Worm (Caenorhabditis elegans): ENCODE results near the gene F56A8.8.

DNA sequence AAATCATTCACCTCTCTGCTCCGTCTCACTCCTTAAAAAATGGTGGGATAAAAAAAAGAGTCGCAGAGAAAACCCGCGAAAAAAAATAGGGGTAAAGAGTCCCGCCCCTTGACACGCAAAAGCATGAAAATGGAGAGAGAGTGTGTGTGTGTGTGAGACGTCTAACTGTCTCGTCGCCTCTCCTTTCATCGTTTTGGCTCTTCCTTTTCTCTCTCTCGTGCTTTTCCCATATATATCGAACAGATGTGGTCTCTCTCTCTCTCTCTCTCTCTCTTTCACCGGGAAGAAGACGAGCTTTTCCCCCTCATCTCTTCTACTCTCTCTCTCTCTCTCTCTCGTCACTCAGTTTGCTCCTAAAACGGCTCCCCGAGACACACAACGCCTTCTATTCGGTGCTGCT is 9.7 kb upstream of the F56A8.8 start:
- no peak for TF ChIP-seq nhr-11 (tag; optimal IDR thresholded peaks at IDR 0.05)
- TF ChIP-seq dmd-4 (tag; optimal IDR thresholded peaks at IDR 0.05; ENCODE audit: borderline replicate concordance): no peak
- peak; percentile 74 for TF ChIP-seq nfya-1 (tag; optimal IDR thresholded peaks at IDR 0.05)
- no peak for TF ChIP-seq elt-2 (tag; optimal IDR thresholded peaks at IDR 0.05)
- no peak for TF ChIP-seq ztf-16 (tag; optimal IDR thresholded peaks at IDR 0.05)
- TF ChIP-seq che-1 (tag; optimal IDR thresholded peaks at IDR 0.05): no peak
- no peak for TF ChIP-seq C08G9.2 (tag; optimal IDR thresholded peaks at IDR 0.05)
- no peak for TF ChIP-seq ceh-9 (tag; optimal IDR thresholded peaks at IDR 0.05)
- no peak for TF ChIP-seq elt-4 (tag; optimal IDR thresholded peaks at IDR 0.05)

Measured in whole organism, late embryonic.